Worm (Caenorhabditis elegans): ENCODE data around the gene F13B9.2.
"Not testable (repeated sequence)": the region's sequence is repeated elsewhere in the genome, so short reads cannot be mapped to it uniquely, and the experiment has no call there.

Gene F13B9.2

DNA sequence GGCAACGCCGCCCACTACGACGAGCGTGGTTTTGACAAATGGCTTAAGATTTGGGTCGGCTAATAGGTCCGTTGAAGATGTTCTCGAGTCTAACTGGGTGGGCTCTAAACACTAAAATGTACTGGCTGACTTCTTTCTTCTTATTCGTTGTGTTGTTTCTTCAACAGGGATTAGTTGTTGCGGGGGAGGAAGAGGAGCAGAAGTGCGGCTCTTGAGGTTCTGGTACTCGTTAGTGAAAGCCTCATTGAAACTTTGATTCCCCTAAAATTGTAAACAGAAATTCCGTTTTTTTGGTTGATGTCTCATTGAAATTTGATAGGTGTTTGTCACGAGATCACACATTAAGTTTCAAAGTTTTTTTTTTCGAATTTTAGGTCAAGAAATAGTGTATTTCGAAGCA, 25.3 kb downstream of the F13B9.2 start:
- no peak for TF ChIP-seq ref-1 (GFP tag; conservative IDR thresholded peaks at IDR 0.05)
- no peak for TF ChIP-seq klf-2 (GFP tag; conservative IDR thresholded peaks at IDR 0.05)
- no peak for TF ChIP-seq cog-1 (tag; optimal IDR thresholded peaks at IDR 0.05)
- no peak for TF ChIP-seq ztf-23 (GFP tag; IDR thresholded peaks at IDR 0.05)
- TF ChIP-seq ztf-29 (GFP tag; IDR thresholded peaks at IDR 0.05) = no peak

DNA sequence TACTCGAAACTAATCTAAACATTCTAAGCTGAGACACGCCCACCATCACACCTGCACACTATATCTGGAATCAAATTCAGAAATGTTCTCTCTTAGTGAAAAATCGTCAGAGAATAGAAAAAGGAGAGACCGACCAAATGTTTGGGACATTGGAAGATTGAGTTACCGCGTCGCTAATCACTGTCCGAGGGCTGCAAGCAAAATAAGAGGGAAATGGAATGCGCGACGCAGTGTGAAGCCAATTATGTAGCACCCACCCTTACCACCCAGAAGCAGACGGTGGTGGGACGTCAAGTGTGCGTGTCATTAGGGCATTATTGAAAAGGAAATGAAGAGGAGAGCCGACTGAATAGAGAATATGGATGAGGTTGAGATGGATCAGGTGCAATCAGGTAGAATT, 26.1 kb downstream of the F13B9.2 start:
- no peak for TF ChIP-seq flt-1 (GFP tag; IDR thresholded peaks at IDR 0.05)
- no peak for TF ChIP-seq tab-1 (GFP tag; IDR thresholded peaks at IDR 0.05)
- no peak for TF ChIP-seq klf-2 (GFP tag; conservative IDR thresholded peaks at IDR 0.05)
- no peak for TF ChIP-seq ztf-23 (GFP tag; IDR thresholded peaks at IDR 0.05)
- TF ChIP-seq ztf-29 (GFP tag; IDR thresholded peaks at IDR 0.05) = no peak
- TF ChIP-seq T22C8.4 (GFP tag; IDR thresholded peaks at IDR 0.05) = no peak
- no peak for TF ChIP-seq ref-1 (GFP tag; conservative IDR thresholded peaks at IDR 0.05)
- no peak for TF ChIP-seq med-1 (GFP tag; optimal IDR thresholded peaks at IDR 0.05; ENCODE audit: insufficient read depth)
- no peak for TF ChIP-seq cog-1 (tag; optimal IDR thresholded peaks at IDR 0.05)

DNA sequence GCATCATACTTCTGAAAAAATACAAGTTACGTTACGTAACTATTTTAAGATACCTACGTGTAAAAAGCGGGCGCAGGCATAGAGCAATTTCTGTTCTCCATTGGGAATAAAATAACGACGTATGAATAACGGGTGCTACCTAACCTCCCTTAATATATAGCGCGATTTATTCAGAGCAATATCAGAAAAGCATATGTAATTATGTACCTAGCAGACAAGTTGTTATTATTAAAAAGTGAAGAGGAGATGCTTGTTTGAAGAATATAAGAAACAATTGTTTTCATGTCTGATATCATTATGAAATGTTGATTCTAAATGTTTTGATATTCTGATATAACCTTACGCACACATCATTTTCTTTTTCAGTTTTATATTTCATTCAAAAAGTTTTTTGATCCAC, 33.5 kb downstream of the F13B9.2 start, which contains the start of gene srh-11:
Gene srh-11, minus strand, starts transcription at position 101 of the 400 bp plus-strand sequence.
- TF ChIP-seq klf-2 (GFP tag; conservative IDR thresholded peaks at IDR 0.05) (no peak), flt-1 (GFP tag; IDR thresholded peaks at IDR 0.05) (no peak), med-1 (GFP tag; optimal IDR thresholded peaks at IDR 0.05; ENCODE audit: insufficient read depth) (no peak), cog-1 (tag; optimal IDR thresholded peaks at IDR 0.05) (no peak), ztf-29 (GFP tag; IDR thresholded peaks at IDR 0.05) (no peak), T22C8.4 (GFP tag; IDR thresholded peaks at IDR 0.05) (no peak), tab-1 (GFP tag; IDR thresholded peaks at IDR 0.05) (no peak), ztf-23 (GFP tag; IDR thresholded peaks at IDR 0.05) (no peak), ref-1 (GFP tag; conservative IDR thresholded peaks at IDR 0.05) (no peak)

DNA sequence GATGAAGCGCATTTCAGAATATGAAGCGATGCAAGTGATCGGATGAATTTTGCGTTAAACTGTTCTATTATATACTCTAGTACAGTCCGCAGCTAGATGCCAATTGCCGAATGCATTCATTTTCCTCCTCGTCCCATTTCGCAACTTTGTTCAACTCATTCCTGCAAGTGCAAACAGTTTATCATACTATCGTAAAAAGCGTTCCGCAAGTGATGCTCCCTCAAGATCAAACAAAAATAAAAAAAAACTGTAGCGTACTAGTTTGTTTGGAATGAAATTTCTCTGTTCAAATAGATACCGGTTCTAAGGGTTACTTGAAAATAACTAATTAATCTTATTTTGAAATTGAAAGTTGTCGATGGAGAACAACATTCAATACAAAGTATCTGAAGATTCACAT, 35.4 kb downstream of the F13B9.2 start, which contains the start of gene pqn-57:
Gene pqn-57, minus strand, starts transcription at position 101 of the 400 bp plus-strand sequence.
- TF ChIP-seq cog-1 (tag; optimal IDR thresholded peaks at IDR 0.05) (no peak), ztf-29 (GFP tag; IDR thresholded peaks at IDR 0.05) (no peak), ref-1 (GFP tag; conservative IDR thresholded peaks at IDR 0.05) (no peak), ztf-23 (GFP tag; IDR thresholded peaks at IDR 0.05) (no peak), flt-1 (GFP tag; IDR thresholded peaks at IDR 0.05) (no peak), T22C8.4 (GFP tag; IDR thresholded peaks at IDR 0.05) (no peak), klf-2 (GFP tag; conservative IDR thresholded peaks at IDR 0.05) (no peak), tab-1 (GFP tag; IDR thresholded peaks at IDR 0.05) (no peak), med-1 (GFP tag; optimal IDR thresholded peaks at IDR 0.05; ENCODE audit: insufficient read depth) (no peak)

DNA sequence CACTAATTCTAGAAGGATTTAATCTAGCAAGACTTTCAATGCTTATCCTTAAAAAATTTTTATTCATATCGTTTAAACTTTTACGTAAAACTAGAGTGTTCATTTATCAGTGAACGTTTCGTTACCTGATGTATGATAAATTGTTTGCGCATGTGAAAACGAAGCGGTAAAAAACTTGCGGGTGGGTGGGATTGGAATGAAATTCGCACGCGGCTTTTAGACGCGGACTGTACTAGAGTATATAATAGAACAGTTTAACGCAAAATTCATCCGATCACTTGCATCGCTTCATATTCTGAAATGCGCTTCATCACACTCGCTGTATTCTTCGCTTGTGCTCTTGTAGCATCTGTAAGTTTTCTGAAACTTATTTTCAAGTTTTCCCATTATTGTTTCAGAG, 36.3 kb downstream of the F13B9.2 start, which contains the start of gene abu-9:
Gene abu-9, plus strand, starts transcription at position 301 of the 400 bp plus-strand sequence.
- TF ChIP-seq ref-1 (GFP tag; conservative IDR thresholded peaks at IDR 0.05); med-1 (GFP tag; optimal IDR thresholded peaks at IDR 0.05; ENCODE audit: insufficient read depth); ztf-29 (GFP tag; IDR thresholded peaks at IDR 0.05): not testable (repeated sequence)

DNA sequence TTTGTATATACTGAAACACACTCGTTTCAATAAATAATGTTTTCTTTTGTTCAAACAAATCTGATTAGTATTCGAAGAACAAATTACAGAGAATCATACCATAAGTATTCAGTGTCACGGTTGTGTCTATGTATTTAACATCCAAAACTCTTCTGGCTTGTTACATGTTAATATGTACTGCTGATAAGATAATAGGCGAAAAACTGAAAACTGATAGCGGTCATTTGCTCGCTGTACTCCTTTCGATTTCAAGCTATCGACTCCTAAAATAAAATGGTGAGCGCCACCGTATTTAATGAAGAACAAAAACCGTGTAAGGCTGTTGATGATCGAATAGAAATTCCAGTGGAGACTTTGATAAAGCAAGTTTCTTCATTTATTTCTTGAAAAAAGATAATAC, 37.9 kb downstream of the F13B9.2 start, which contains the start of gene R09F10.1:
Gene R09F10.1, plus strand, starts transcription at position 222 of the 400 bp plus-strand sequence.
- no peak for TF ChIP-seq T22C8.4 (GFP tag; IDR thresholded peaks at IDR 0.05)
- TF ChIP-seq ztf-29 (GFP tag; IDR thresholded peaks at IDR 0.05) = no peak

DNA sequence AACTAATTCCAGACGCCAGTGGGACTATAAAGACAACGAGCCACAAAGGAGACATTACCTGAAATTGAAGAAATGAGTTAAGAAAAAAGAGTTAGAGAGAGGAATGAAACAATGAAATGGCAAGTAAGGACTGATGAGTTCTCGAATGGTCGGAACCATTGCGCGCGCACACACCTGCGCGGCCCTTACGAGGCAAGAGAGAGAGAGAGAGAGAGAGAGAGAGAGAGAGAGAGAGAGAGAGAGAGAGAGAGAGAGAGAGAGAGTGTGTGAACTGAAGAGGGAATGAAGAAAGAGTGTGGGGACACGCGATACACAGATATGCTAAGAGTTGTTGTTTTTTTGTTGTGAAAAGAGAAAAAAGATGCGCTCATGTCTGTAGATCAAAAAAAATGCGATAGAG, 40.9 kb downstream of the F13B9.2 start, which contains the start of gene R09F10.8:
Gene R09F10.8, minus strand, starts transcription at position 58 of the 400 bp plus-strand sequence.
- no peak for TF ChIP-seq T22C8.4 (GFP tag; IDR thresholded peaks at IDR 0.05)
- TF ChIP-seq ztf-29 (GFP tag; IDR thresholded peaks at IDR 0.05) = no peak
- TF ChIP-seq ztf-23 (GFP tag; IDR thresholded peaks at IDR 0.05) = no peak
- TF ChIP-seq med-1 (GFP tag; optimal IDR thresholded peaks at IDR 0.05; ENCODE audit: insufficient read depth) = no peak
- TF ChIP-seq ref-1 (GFP tag; conservative IDR thresholded peaks at IDR 0.05) = no peak
- no peak for TF ChIP-seq flt-1 (GFP tag; IDR thresholded peaks at IDR 0.05)
- no peak for TF ChIP-seq tab-1 (GFP tag; IDR thresholded peaks at IDR 0.05)
- TF ChIP-seq cog-1 (tag; optimal IDR thresholded peaks at IDR 0.05) = no peak
- TF ChIP-seq klf-2 (GFP tag; conservative IDR thresholded peaks at IDR 0.05) = no peak

DNA sequence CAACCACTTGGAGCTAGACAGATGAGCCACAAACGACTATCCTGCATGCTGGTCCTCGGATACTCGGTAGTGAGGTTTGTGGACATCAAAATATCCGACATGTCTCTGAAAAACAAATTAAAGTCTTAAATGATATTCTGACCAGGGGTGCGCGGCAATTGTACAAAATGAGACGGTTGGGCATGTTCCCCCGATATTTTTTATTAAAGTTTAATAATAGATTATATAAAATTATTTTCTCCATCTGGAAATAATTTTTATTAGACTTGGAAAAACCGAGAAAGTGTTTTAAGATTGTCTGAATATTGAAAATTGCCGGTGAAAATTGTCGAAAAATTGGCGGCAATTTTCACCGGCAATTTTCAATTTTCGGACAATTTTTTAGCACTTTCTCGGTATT, 42.3 kb downstream of the F13B9.2 start, which contains the start of gene F55E10.4:
Gene F55E10.4, minus strand, starts transcription at position 101 of the 400 bp plus-strand sequence.
- TF ChIP-seq ref-1 (GFP tag; conservative IDR thresholded peaks at IDR 0.05) (no peak), cog-1 (tag; optimal IDR thresholded peaks at IDR 0.05) (no peak), ztf-23 (GFP tag; IDR thresholded peaks at IDR 0.05) (no peak), ztf-29 (GFP tag; IDR thresholded peaks at IDR 0.05) (no peak), klf-2 (GFP tag; conservative IDR thresholded peaks at IDR 0.05) (no peak), T22C8.4 (GFP tag; IDR thresholded peaks at IDR 0.05) (no peak), med-1 (GFP tag; optimal IDR thresholded peaks at IDR 0.05; ENCODE audit: insufficient read depth) (no peak), flt-1 (GFP tag; IDR thresholded peaks at IDR 0.05) (no peak), tab-1 (GFP tag; IDR thresholded peaks at IDR 0.05) (no peak)

All from whole organism, midembryonic.